Fruit fly (Drosophila melanogaster): ENCODE data around the gene Spg7.

The Spg7 gene

dm6 chrX:2647472-2647883 is 50.5 kb downstream of the Spg7 start (continued):
- TF ChIP-seq CG32767 (GFP tag; IDR thresholded peaks at IDR 0.05), result peak; percentile 56
- peak; percentile 23 for TF ChIP-seq trem (tag; optimal IDR thresholded peaks at IDR 0.05)
- peak; percentile 18 for TF ChIP-seq sqz (GFP tag; optimal IDR thresholded peaks at IDR 0.05)
- peak; percentile 53; the same call in 1 of the 2 replicates for TF ChIP-seq seq (GFP tag; IDR thresholded peaks at IDR 0.05)
- peak; percentile 71 for TF ChIP-seq PHDP (tag; optimal IDR thresholded peaks at IDR 0.05)
- no peak for TF ChIP-seq Dfd (GFP tag; optimal IDR thresholded peaks at IDR 0.05)
- TF ChIP-seq CG14860 (GFP tag; IDR thresholded peaks at IDR 0.05; ENCODE audit: partially characterized antibody), result no peak
- no peak for TF ChIP-seq CG8089 (GFP tag; optimal IDR thresholded peaks at IDR 0.05)

dm6 chrX:2646022-2646761 is 51.8 kb downstream of the Spg7 start:
- TF ChIP-seq schlank (tag; optimal IDR thresholded peaks at IDR 0.05) (peak; percentile 97), z (GFP tag; IDR thresholded peaks at IDR 0.05) (peak; percentile 66; the same call in 2 of the 3 replicates), zfh2 (GFP tag; optimal IDR thresholded peaks at IDR 0.05) (peak; percentile 96), Optix (GFP tag; IDR thresholded peaks at IDR 0.05) (peak; percentile 96), CG14710 (tag; optimal IDR thresholded peaks at IDR 0.05) (peak; percentile 91), gem (tag; optimal IDR thresholded peaks at IDR 0.05) (peak; percentile 98), tio (GFP tag; optimal IDR thresholded peaks at IDR 0.05) (peak; percentile 94), vnd (GFP tag; IDR thresholded peaks at IDR 0.05; ENCODE audit: partially characterized antibody) (peak; percentile 55), CG12155 (GFP tag; optimal IDR thresholded peaks at IDR 0.05) (peak; percentile 95), CG17361 (GFP tag; IDR thresholded peaks at IDR 0.05) (peak; percentile 97), Fer1 (GFP tag; optimal IDR thresholded peaks at IDR 0.05) (peak; percentile 98), CG10565 (GFP tag; optimal IDR thresholded peaks at IDR 0.05) (peak; percentile 73), peb (GFP tag; IDR thresholded peaks at IDR 0.05) (peak; percentile 88), jumu (GFP tag; optimal IDR thresholded peaks at IDR 0.05) (peak; percentile 97), CG1529 (GFP tag; optimal IDR thresholded peaks at IDR 0.05) (peak; percentile 96), CG9932 (GFP tag; IDR thresholded peaks at IDR 0.05) (peak; percentile 96), org-1 (GFP tag; optimal IDR thresholded peaks at IDR 0.05) (peak; percentile 99), lab (GFP tag; optimal IDR thresholded peaks at IDR 0.05) (peak; percentile 99), da (GFP tag; optimal IDR thresholded peaks at IDR 0.05) (peak; percentile 92), dpn (GFP tag; optimal IDR thresholded peaks at IDR 0.05) (peak; percentile 97 to 98), CG17612 (GFP tag; IDR thresholded peaks at IDR 0.05) (peak; percentile 89), CG4328 (GFP tag; optimal IDR thresholded peaks at IDR 0.05) (peak; percentile 91), az2 (GFP tag; optimal IDR thresholded peaks at IDR 0.05) (peak; percentile 97), CG4820 (GFP tag; optimal IDR thresholded peaks at IDR 0.05) (peak; percentile 93), CG10543 (GFP tag; optimal IDR thresholded peaks at IDR 0.05) (peak; percentile 98), ara (GFP tag; IDR thresholded peaks at IDR 0.05) (peak; percentile 89), B-H1 (GFP tag; IDR thresholded peaks at IDR 0.05) (peak; percentile 89), CG12104 (GFP tag; optimal IDR thresholded peaks at IDR 0.05) (peak; percentile 94), rib (GFP tag; IDR thresholded peaks at IDR 0.05) (peak; percentile 86), so (GFP tag; IDR thresholded peaks at IDR 0.05) (peak; percentile 98), knrl (GFP tag; IDR thresholded peaks at IDR 0.05; ENCODE audit: partially characterized antibody) (peak; percentile 45; the same call in 2 of the 3 replicates), ems (GFP tag; optimal IDR thresholded peaks at IDR 0.05) (peak; percentile 97), sc (optimal IDR thresholded peaks at IDR 0.05) (no peak), sc (GFP tag; optimal IDR thresholded peaks at IDR 0.05) (peak; percentile 93), gsb-n (tag; optimal IDR thresholded peaks at IDR 0.05) (peak; percentile 96), CG10209 (GFP tag; optimal IDR thresholded peaks at IDR 0.05) (peak; percentile 97), CHES-1-like (GFP tag; optimal IDR thresholded peaks at IDR 0.05) (peak; percentile 97), CG31224 (GFP tag; IDR thresholded peaks at IDR 0.05) (peak; percentile 91), CG16863 (GFP tag; optimal IDR thresholded peaks at IDR 0.05) (peak; percentile 97), Kr (GFP tag; optimal IDR thresholded peaks at IDR 0.05) (peak; percentile 29), cas (GFP tag; IDR thresholded peaks at IDR 0.05) (peak; percentile 90)

All from whole organism, embryonic.